Worm (Caenorhabditis elegans) whole organism, young adult: ENCODE results near the gene K11H3.8.

Experiments
- B0019.2 ChIP-seq: fragments of 200-800 bp; sonication (Bioruptor generic); conservative IDR thresholded peaks from 2 replicates; pipeline ENCODE4 v1.3.6; 2022; ENCODE audit warnings: missing genetic modification reagents, missing genetic modification characterization, missing compliant biosample characterization
- B0035.1 ChIP-seq: sonication (generic microtip); optimal IDR thresholded peaks from 2 replicates; lab custom pipeline; 2016; ENCODE audit warnings: missing genetic modification characterization, mild to moderate bottlenecking, missing compliant biosample characterization, missing genotype, missing genetic modification reagents
- B0261.1 ChIP-seq: sonication (generic microtip); optimal IDR thresholded peaks from 2 replicates; lab custom pipeline; 2016; ENCODE audit warnings: mild to moderate bottlenecking, missing genetic modification characterization, moderate library complexity, missing compliant biosample characterization
- B0336.3 ChIP-seq: fragments of 200-800 bp; sonication (Bioruptor generic); IDR thresholded peaks from 2 replicates; pipeline ENCODE4 v1.3.6; 2022; ENCODE audit warnings: missing genetic modification characterization, missing compliant biosample characterization
- D2030.7 ChIP-seq: fragments of 200-800 bp; sonication (Bioruptor generic); IDR thresholded peaks from 2 replicates; pipeline ENCODE4 v1.3.6; 2022; ENCODE audit warnings: missing genetic modification reagents, missing genetic modification characterization, missing compliant biosample characterization
- F10E7.11 ChIP-seq: sonication (generic microtip); optimal IDR thresholded peaks from 2 replicates; lab custom pipeline; 2017; ENCODE audit warnings: mild to moderate bottlenecking, missing genetic modification characterization, moderate library complexity, missing compliant biosample characterization
- F37B4.10 ChIP-seq: fragments of 200-800 bp; sonication (Bioruptor generic); IDR thresholded peaks from 2 replicates; pipeline ENCODE4 v1.3.6; 2022; ENCODE audit warnings: missing genetic modification characterization, missing compliant biosample characterization
- F55B11.4 ChIP-seq: sonication (generic microtip); optimal IDR thresholded peaks from 2 replicates; lab custom pipeline; 2016; ENCODE audit warnings: missing compliant biosample characterization, missing genetic modification characterization, borderline replicate concordance; ENCODE audit not compliant: insufficient read depth
- F57A8.1 ChIP-seq: fragments of 200-800 bp; sonication (Bioruptor generic); optimal IDR thresholded peaks from 2 replicates; lab custom pipeline; 2018; ENCODE audit warnings: mild to moderate bottlenecking, missing genetic modification characterization, moderate library complexity, missing compliant biosample characterization
- T07F8.4 ChIP-seq: sonication (generic microtip); optimal IDR thresholded peaks from 2 replicates; lab custom pipeline; 2016; ENCODE audit warnings: mild to moderate bottlenecking, missing genetic modification characterization, moderate library complexity, missing compliant biosample characterization
- Y53G8AR.9 ChIP-seq: fragments of 200-800 bp; sonication (Bioruptor generic); conservative IDR thresholded peaks from 2 replicates; pipeline ENCODE4 v1.3.6; 2022; ENCODE audit warnings: missing genetic modification reagents, missing genetic modification characterization, missing compliant biosample characterization
- Y56A3A.18 ChIP-seq: fragments of 200-800 bp; sonication (Bioruptor generic); IDR thresholded peaks from 2 replicates; pipeline ENCODE4 v1.3.6; 2022; ENCODE audit warnings: missing genetic modification reagents, missing genetic modification characterization, missing compliant biosample characterization
- attf-6 ChIP-seq: fragments of 200-800 bp; sonication (Bioruptor generic); IDR thresholded peaks from 2 replicates; pipeline ENCODE4 v1.3.6; 2022; ENCODE audit warnings: missing genetic modification reagents, missing genetic modification characterization, missing compliant biosample characterization
- bed-1 ChIP-seq: fragments of 200-800 bp; sonication (Bioruptor generic); IDR thresholded peaks from 2 replicates; pipeline ENCODE4 v1.3.6; 2022; ENCODE audit warnings: missing genetic modification reagents, missing genetic modification characterization, missing compliant biosample characterization
- bed-2 ChIP-seq: fragments of 200-800 bp; sonication (Bioruptor generic); IDR thresholded peaks from 2 replicates; pipeline ENCODE4 v1.3.6; 2022; ENCODE audit warnings: missing genetic modification reagents, missing genetic modification characterization, missing compliant biosample characterization
- ceh-100 ChIP-seq: fragments of 200-800 bp; sonication (Bioruptor generic); IDR thresholded peaks from 2 replicates; pipeline ENCODE4 v1.3.6; 2022; ENCODE audit warnings: missing genetic modification reagents, missing genetic modification characterization, missing compliant biosample characterization
- ceh-79 ChIP-seq: sonication (generic microtip); optimal IDR thresholded peaks from 2 replicates; lab custom pipeline; 2017; ENCODE audit warnings: mild to moderate bottlenecking, missing genetic modification characterization, missing compliant biosample characterization
- dox-1 ChIP-seq: fragments of 200-800 bp; sonication (Bioruptor generic); IDR thresholded peaks from 2 replicates; pipeline ENCODE4 v1.3.6; 2022; ENCODE audit warnings: missing genetic modification reagents, missing genetic modification characterization, missing compliant biosample characterization
- egl-18 ChIP-seq: fragments of 200-800 bp; sonication (Bioruptor generic); IDR thresholded peaks from 2 replicates; pipeline ENCODE4 v1.3.6; 2022; ENCODE audit warnings: missing genetic modification reagents, missing genetic modification characterization, missing compliant biosample characterization
- him-1 ChIP-seq: sonication (generic microtip); optimal IDR thresholded peaks from 2 replicates; lab custom pipeline; 2016; ENCODE audit warnings: missing genotype, missing genetic modification reagents, missing genetic modification characterization, missing compliant biosample characterization
- lin-35 ChIP-seq, 3 experiments: fragments of 150-350 bp in 2 of 3; sonication (generic microtip) in 1 of 3; optimal IDR thresholded peaks; 2 replicates each; lab custom pipeline; 2014 to 2018; ENCODE audit warnings: missing biosample characterization in 3 of 3, missing genetic modification characterization in 3 of 3, missing genetic modification reagents in 3 of 3
- lir-1 ChIP-seq: fragments of 200-800 bp; sonication (Bioruptor generic); conservative IDR thresholded peaks from 2 replicates; pipeline ENCODE4 v1.3.6; 2022; ENCODE audit warnings: missing genetic modification reagents, missing genetic modification characterization, missing compliant biosample characterization
- mcd-1 ChIP-seq: fragments of 200-800 bp; sonication (Bioruptor generic); IDR thresholded peaks from 2 replicates; pipeline ENCODE4 v1.3.6; 2022; ENCODE audit warnings: missing genetic modification reagents, missing genetic modification characterization, missing compliant biosample characterization
- mxl-1 ChIP-seq: sonication (generic microtip); optimal IDR thresholded peaks from 2 replicates; lab custom pipeline; 2016; ENCODE audit warnings: missing genetic modification characterization, missing compliant biosample characterization
- nfya-1 ChIP-seq: sonication (generic microtip); optimal IDR thresholded peaks from 2 replicates; lab custom pipeline; 2017; ENCODE audit warnings: antibody characterized with exemption, missing compliant biosample characterization, missing genetic modification characterization, borderline replicate concordance; ENCODE audit not compliant: insufficient read depth
- nhr-80 ChIP-seq: sonication (generic microtip); optimal IDR thresholded peaks from 2 replicates; lab custom pipeline; 2016; ENCODE audit warnings: missing genetic modification characterization, missing compliant biosample characterization
- nhr-90 ChIP-seq: sonication (generic microtip); optimal IDR thresholded peaks from 2 replicates; lab custom pipeline; 2016; ENCODE audit warnings: missing genotype, mild to moderate bottlenecking, missing genetic modification characterization, missing compliant biosample characterization
- pbrm-1 ChIP-seq: fragments of 200-800 bp; sonication (Bioruptor generic); IDR thresholded peaks from 2 replicates; pipeline ENCODE4 v1.3.6; 2022; ENCODE audit warnings: missing genetic modification reagents, missing genetic modification characterization, missing compliant biosample characterization
- repo-1 ChIP-seq: sonication (generic microtip); optimal IDR thresholded peaks from 2 replicates; lab custom pipeline; 2017; ENCODE audit warnings: mild to moderate bottlenecking, missing genetic modification characterization, missing compliant biosample characterization
- snpc-1.3 ChIP-seq: sonication (generic microtip); optimal IDR thresholded peaks from 2 replicates; lab custom pipeline; 2017; ENCODE audit warnings: missing genetic modification characterization, mild to moderate bottlenecking, missing compliant biosample characterization, antibody characterized with exemption, moderate library complexity, missing genotype, missing genetic modification reagents; ENCODE audit not compliant: insufficient read depth
- somi-1 ChIP-seq: fragments of 200-800 bp; sonication (Bioruptor generic); optimal IDR thresholded peaks from 2 replicates; lab custom pipeline; 2018; ENCODE audit warnings: mild to moderate bottlenecking, missing genetic modification characterization, missing compliant biosample characterization
- tbp1 ChIP-seq: fragments of 200-800 bp; sonication (Bioruptor generic); optimal IDR thresholded peaks from 2 replicates; lab custom pipeline; 2018; ENCODE audit warnings: mild to moderate bottlenecking, missing genetic modification characterization, missing compliant biosample characterization
- tlf-1 ChIP-seq: fragments of 200-800 bp; sonication (Bioruptor generic); optimal IDR thresholded peaks from 2 replicates; lab custom pipeline; 2018; ENCODE audit warnings: mild to moderate bottlenecking, missing genetic modification characterization, missing compliant biosample characterization
- unc-130 ChIP-seq: sonication (generic microtip); optimal IDR thresholded peaks from 2 replicates; lab custom pipeline; 2016; ENCODE audit warnings: missing genetic modification reagents, missing genetic modification characterization, missing compliant biosample characterization
- unc-62 ChIP-seq: fragments of 150-350 bp; optimal IDR thresholded peaks from 2 replicates; lab custom pipeline; 2014; ENCODE audit warnings: missing biosample characterization, missing genetic modification reagents, missing genetic modification characterization
- zfh-2 ChIP-seq: fragments of 200-800 bp; sonication (Bioruptor generic); conservative IDR thresholded peaks from 2 replicates; pipeline ENCODE4 v1.3.6; 2022; ENCODE audit warnings: missing genetic modification reagents, missing genetic modification characterization, missing compliant biosample characterization
- ztf-26 ChIP-seq: sonication (generic microtip); optimal IDR thresholded peaks from 2 replicates; lab custom pipeline; 2017; ENCODE audit warnings: missing genetic modification characterization, missing compliant biosample characterization
- ztf-28 ChIP-seq: fragments of 200-800 bp; sonication (Bioruptor generic); IDR thresholded peaks from 2 replicates; pipeline ENCODE4 v1.3.6; 2022; ENCODE audit warnings: missing genetic modification reagents, missing genetic modification characterization, missing compliant biosample characterization

The K11H3.8 gene

ce11 chrIII:9849950-9850349 lies 15.0 kb downstream of the K11H3.8 start:
- TF ChIP-seq lin-35 (GFP tag; optimal IDR thresholded peaks at IDR 0.05; lab: Kevin White, UChicago) (no peak), nhr-80 (tag; lab: Kevin White, UChicago) (peak; percentile 62), nfya-1 (no peak)

- TF ChIP-seq nhr-80 (tag; lab: Kevin White, UChicago) (peak; percentile 47), B0035.1 (tag; lab: Kevin White, UChicago) (no peak)
These were observed 15.9 kb downstream of the K11H3.8 start for ce11 chrIII:9850877-9851276.

ce11 chrIII:9851547-9851946 lies 16.6 kb downstream of the K11H3.8 start, which contains the start of gene K11H3.3:
TSS of gene K11H3.3 (plus strand) at chrIII:9851854.
- TF ChIP-seq mxl-1 (tag; lab: Kevin White, UChicago) (no peak), unc-130 (no peak), F37B4.10 (GFP tag; lab: Robert Waterston, UW) (no peak), tbp1 (no peak), F55B11.4 (no peak), dox-1 (GFP tag; lab: Robert Waterston, UW) (0 out of 2 replicates have a peak, but pooled peaks have one; percentile 5), ztf-26 (tag; lab: Kevin White, UChicago) (no peak), nhr-90 (no peak)

- TF ChIP-seq somi-1 (peak; percentile 2), mcd-1 (GFP tag; lab: Robert Waterston, UW) (no peak), F57A8.1 (GFP tag; lab: Kevin White, UChicago) (no peak), pbrm-1 (GFP tag; lab: Robert Waterston, UW) (peak; percentile 25; the same call in 1 of the 2 replicates), T07F8.4 (tag; lab: Kevin White, UChicago) (no peak), F10E7.11 (tag; lab: Kevin White, UChicago) (no peak), B0019.2 (GFP tag; lab: Robert Waterston, UW) (no peak), repo-1 (peak; percentile 77), B0336.3 (GFP tag; lab: Robert Waterston, UW) (peak; percentile 63; the same call in 1 of the 2 replicates), lin-35 (GFP tag; optimal IDR thresholded peaks at IDR 0.05; lab: Kevin White, UChicago) (peak in 1 of 3 experiments; percentile 2), F55B11.4 (no peak), lir-1 (no peak), egl-18 (GFP tag; lab: Robert Waterston, UW) (no peak), him-1 (tag; lab: Kevin White, UChicago) (peak; percentile 98), Y53G8AR.9 (GFP tag; lab: Robert Waterston, UW) (0 out of 2 replicates have a peak, but pooled peaks have one; percentile 51), attf-6 (GFP tag; lab: Robert Waterston, UW) (no peak), Y56A3A.18 (GFP tag; lab: Robert Waterston, UW) (peak; percentile 72; the same call in 1 of the 2 replicates)
These were observed 19.0 kb downstream of the K11H3.8 start for ce11 chrIII:9853667-9854620.

- no peak for TF ChIP-seq ceh-100
- TF ChIP-seq bed-2 (GFP tag; lab: Robert Waterston, UW), result no peak
- no peak for TF ChIP-seq ztf-28
- no peak for TF ChIP-seq D2030.7
- TF ChIP-seq pbrm-1 (GFP tag; lab: Robert Waterston, UW), result no peak
- no peak for TF ChIP-seq unc-62 (GFP tag; lab: Kevin White, UChicago)
- no peak for TF ChIP-seq snpc-1.3 (tag; lab: Kevin White, UChicago)
- no peak for TF ChIP-seq zfh-2 (GFP tag; lab: Robert Waterston, UW)
- no peak for TF ChIP-seq B0261.1 (tag; lab: Kevin White, UChicago)
- no peak for TF ChIP-seq ceh-79 (tag; lab: Kevin White, UChicago)
- no peak for TF ChIP-seq nhr-90
- TF ChIP-seq bed-1 (GFP tag; lab: Robert Waterston, UW), result no peak
- no peak for TF ChIP-seq tlf-1 (GFP tag; lab: Kevin White, UChicago)
- TF ChIP-seq, all 124 proteins: peak for 0
These were observed 20.0 kb downstream of the K11H3.8 start for ce11 chrIII:9854960-9855359.
